Fruit fly (Drosophila melanogaster): ENCODE data around the gene CG32987.

Gene CG32987

dm6 chr2L:8834806-8835483 lies 28.7 kb upstream of the CG32987 start (continued):
- TF ChIP-seq wor (GFP tag; IDR thresholded peaks at IDR 0.05), result peak; percentile 81
- TF ChIP-seq usp (GFP tag; optimal IDR thresholded peaks at IDR 0.05), result no peak
- TF ChIP-seq stwl (tag; optimal IDR thresholded peaks at IDR 0.05), result no peak
- TF ChIP-seq Atf-2 (GFP tag; optimal IDR thresholded peaks at IDR 0.05), result no peak
- TF ChIP-seq CG1602 (GFP tag; optimal IDR thresholded peaks at IDR 0.05), result peak; percentile 47
- peak; percentile 51; the same call in 1 of the 3 replicates for TF ChIP-seq CG7357 (GFP tag; IDR thresholded peaks at IDR 0.05)
- TF ChIP-seq CG17186 (GFP tag; optimal IDR thresholded peaks at IDR 0.05), result no peak
- no peak for TF ChIP-seq CG6791 (GFP tag; IDR thresholded peaks at IDR 0.05; ENCODE audit: partially characterized antibody)
- TF ChIP-seq CG7987 (GFP tag; optimal IDR thresholded peaks at IDR 0.05), result no peak
- TF ChIP-seq wdn (GFP tag; IDR thresholded peaks at IDR 0.05), result peak; percentile 30; the same call in 1 of the 2 replicates
- no peak for TF ChIP-seq CG11085 (GFP tag; IDR thresholded peaks at IDR 0.05)
- TF ChIP-seq Atf3 (GFP tag; optimal IDR thresholded peaks at IDR 0.05), result no peak
- no peak for TF ChIP-seq CG15601 (tag; optimal IDR thresholded peaks at IDR 0.05)
- no peak for TF ChIP-seq hb (GFP tag; IDR thresholded peaks at IDR 0.05; ENCODE audit: partially characterized antibody)
- peak; percentile 18 for TF ChIP-seq CG10654 (GFP tag; optimal IDR thresholded peaks at IDR 0.05)
- peak; percentile 73 for TF ChIP-seq Abd-B (GFP tag; optimal IDR thresholded peaks at IDR 0.05)
- TF ChIP-seq CG12942 (GFP tag; optimal IDR thresholded peaks at IDR 0.05), result no peak
- TF ChIP-seq CG17802 (tag; optimal IDR thresholded peaks at IDR 0.05), result no peak
- TF ChIP-seq CG14050 (GFP tag; IDR thresholded peaks at IDR 0.05), result peak; percentile 38; the same call in 2 of the 3 replicates
- no peak for TF ChIP-seq dan (GFP tag; IDR thresholded peaks at IDR 0.05)
- TF ChIP-seq Hey (tag; optimal IDR thresholded peaks at IDR 0.05), result no peak
- TF ChIP-seq CG7745 (tag; optimal IDR thresholded peaks at IDR 0.05), result no peak
- TF ChIP-seq sd (tag; optimal IDR thresholded peaks at IDR 0.05), result peak; percentile 38
- no peak for TF ChIP-seq CG3838 (GFP tag; optimal IDR thresholded peaks at IDR 0.05)
- TF ChIP-seq CG6689 (GFP tag; IDR thresholded peaks at IDR 0.05), result peak; percentile 66
- peak; percentile 79 for TF ChIP-seq tin (GFP tag; optimal IDR thresholded peaks at IDR 0.05)
- peak; percentile 54 for TF ChIP-seq CG8924 (tag; optimal IDR thresholded peaks at IDR 0.05)
- no peak for TF ChIP-seq psq (GFP tag; optimal IDR thresholded peaks at IDR 0.05)
- no peak for TF ChIP-seq cg (GFP tag; optimal IDR thresholded peaks at IDR 0.05)
- peak; percentile 29 for TF ChIP-seq Ets97D (GFP tag; optimal IDR thresholded peaks at IDR 0.05)
- TF ChIP-seq kni (GFP tag; optimal IDR thresholded peaks at IDR 0.05), result no peak
- TF ChIP-seq HmgD (GFP tag; optimal IDR thresholded peaks at IDR 0.05), result no peak
- TF ChIP-seq Ssrp (tag; optimal IDR thresholded peaks at IDR 0.05), result peak; percentile 51
- TF ChIP-seq sna (GFP tag; IDR thresholded peaks at IDR 0.05; ENCODE audit: partially characterized antibody), result no peak
- TF ChIP-seq Usf (GFP tag; optimal IDR thresholded peaks at IDR 0.05), result no peak
- peak; percentile 75 for TF ChIP-seq ap (GFP tag; IDR thresholded peaks at IDR 0.05)
- no peak for TF ChIP-seq trh (GFP tag; optimal IDR thresholded peaks at IDR 0.05)
- TF ChIP-seq pnt (GFP tag; optimal IDR thresholded peaks at IDR 0.05), result peak; percentile 17
- peak; percentile 76 for TF ChIP-seq gem (tag; optimal IDR thresholded peaks at IDR 0.05)
- TF ChIP-seq Side (GFP tag; optimal IDR thresholded peaks at IDR 0.05), result no peak
- no peak for TF ChIP-seq insv (GFP tag; optimal IDR thresholded peaks at IDR 0.05)
- peak; percentile 37 for TF ChIP-seq CG7556 (GFP tag; optimal IDR thresholded peaks at IDR 0.05)
- TF ChIP-seq gcm (GFP tag; optimal IDR thresholded peaks at IDR 0.05), result peak; percentile 49
- peak; percentile 39 for TF ChIP-seq CG3407 (GFP tag; optimal IDR thresholded peaks at IDR 0.05)
- peak; percentile 65 for TF ChIP-seq ATbp (GFP tag; optimal IDR thresholded peaks at IDR 0.05)
- no peak for TF ChIP-seq Gsc (GFP tag; IDR thresholded peaks at IDR 0.05)
- TF ChIP-seq MTF-1 (GFP tag; optimal IDR thresholded peaks at IDR 0.05; ENCODE audit: borderline replicate concordance), result no peak
- TF ChIP-seq sug (tag; optimal IDR thresholded peaks at IDR 0.05), result no peak
- no peak for TF ChIP-seq CG3847 (GFP tag; IDR thresholded peaks at IDR 0.05)
- peak; percentile 9 for TF ChIP-seq NfI (GFP tag; optimal IDR thresholded peaks at IDR 0.05)

All from whole organism, embryonic.